Worm (Caenorhabditis elegans) whole organism, late embryonic: ENCODE measurements around the gene nid-1.

ENCODE experiments used
- F13H6.1 ChIP-seq: sonication (generic microtip); optimal IDR thresholded peaks from 2 replicates; lab custom pipeline; 2016; ENCODE audit warnings: missing genetic modification characterization, missing compliant biosample characterization
- T23F11.4 ChIP-seq: fragments of 200-800 bp; sonication (Bioruptor generic); optimal IDR thresholded peaks from 2 replicates; lab custom pipeline; 2018; ENCODE audit warnings: mild to moderate bottlenecking, missing genetic modification characterization, missing compliant biosample characterization
- Y22D7AL.16 ChIP-seq: sonication (generic microtip); optimal IDR thresholded peaks from 2 replicates; lab custom pipeline; 2016; ENCODE audit warnings: missing genetic modification characterization, missing compliant biosample characterization
- ahr-1 ChIP-seq: sonication (generic microtip); optimal IDR thresholded peaks from 2 replicates; lab custom pipeline; 2016; ENCODE audit warnings: missing genetic modification characterization, missing compliant biosample characterization
- ceh-14 ChIP-seq: sonication (generic microtip); optimal IDR thresholded peaks from 2 replicates; lab custom pipeline; 2016; ENCODE audit warnings: missing genotype, missing genetic modification characterization, missing compliant biosample characterization
- ceh-2 ChIP-seq: sonication (generic microtip); optimal IDR thresholded peaks from 2 replicates; lab custom pipeline; 2016; ENCODE audit warnings: missing genotype, missing genetic modification characterization, missing compliant biosample characterization
- ceh-24 ChIP-seq: sonication (generic microtip); optimal IDR thresholded peaks from 2 replicates; lab custom pipeline; 2016; ENCODE audit warnings: mild to moderate bottlenecking, missing genetic modification characterization, missing compliant biosample characterization
- ceh-45 ChIP-seq: fragments of 200-800 bp; sonication (Bioruptor generic); IDR thresholded peaks from 2 replicates; pipeline ENCODE4 v1.3.6; 2022; ENCODE audit warnings: missing genetic modification reagents, missing genetic modification characterization, missing compliant biosample characterization
- ceh-48 ChIP-seq: sonication (generic microtip); optimal IDR thresholded peaks from 2 replicates; lab custom pipeline; 2016; ENCODE audit warnings: missing genetic modification characterization, inconsistent platforms, missing compliant biosample characterization
- che-1 ChIP-seq: sonication (generic microtip); optimal IDR thresholded peaks from 2 replicates; lab custom pipeline; 2016; ENCODE audit warnings: mild to moderate bottlenecking, missing genetic modification characterization, missing compliant biosample characterization
- dmd-4 ChIP-seq: sonication (generic microtip); optimal IDR thresholded peaks from 2 replicates; lab custom pipeline; 2016; ENCODE audit warnings: borderline replicate concordance, missing genetic modification characterization, missing compliant biosample characterization
- elt-2 ChIP-seq: sonication (generic microtip); optimal IDR thresholded peaks from 2 replicates; lab custom pipeline; 2016; ENCODE audit warnings: missing genetic modification reagents, missing genetic modification characterization, missing compliant biosample characterization
- eyg-1 ChIP-seq: sonication (generic microtip); optimal IDR thresholded peaks from 2 replicates; lab custom pipeline; 2016; ENCODE audit warnings: missing genotype, missing genetic modification characterization, missing compliant biosample characterization
- fkh-10 ChIP-seq: fragments of 150-350 bp; optimal IDR thresholded peaks from 2 replicates; lab custom pipeline; 2014; ENCODE audit warnings: missing biosample characterization, missing genetic modification reagents, missing genetic modification characterization
- gmeb-2 ChIP-seq: sonication (generic microtip); optimal IDR thresholded peaks from 2 replicates; lab custom pipeline; 2016; ENCODE audit warnings: missing genetic modification characterization, inconsistent platforms, missing compliant biosample characterization
- hlh-13 ChIP-seq: fragments of 200-800 bp; sonication (Bioruptor generic); optimal IDR thresholded peaks from 2 replicates; lab custom pipeline; 2018; ENCODE audit warnings: mild to moderate bottlenecking, missing genetic modification characterization, missing compliant biosample characterization
- hlh-15 ChIP-seq: sonication (generic microtip); optimal IDR thresholded peaks from 2 replicates; lab custom pipeline; 2016; ENCODE audit warnings: missing genetic modification characterization, missing compliant biosample characterization
- hlh-30 ChIP-seq: sonication (generic microtip); optimal IDR thresholded peaks from 2 replicates; lab custom pipeline; 2017; ENCODE audit warnings: antibody characterized with exemption, missing genetic modification characterization, missing compliant biosample characterization; ENCODE audit not compliant: insufficient read depth
- hlh-6 ChIP-seq: sonication (generic microtip); optimal IDR thresholded peaks from 2 replicates; lab custom pipeline; 2016; ENCODE audit warnings: missing genotype, missing genetic modification characterization, missing compliant biosample characterization
- hlh-8 ChIP-seq: sonication (generic microtip); optimal IDR thresholded peaks from 2 replicates; lab custom pipeline; 2016; ENCODE audit warnings: missing genotype, missing genetic modification characterization, missing compliant biosample characterization
- lin-11 ChIP-seq: fragments of 200-800 bp; sonication (Bioruptor generic); optimal IDR thresholded peaks from 2 replicates; lab custom pipeline; 2018; ENCODE audit warnings: mild to moderate bottlenecking, missing genetic modification characterization, missing compliant biosample characterization
- nfya-1 ChIP-seq: sonication (generic microtip); optimal IDR thresholded peaks from 2 replicates; lab custom pipeline; 2017; ENCODE audit warnings: missing genetic modification characterization, mild to moderate bottlenecking, missing compliant biosample characterization, antibody characterized with exemption, moderate library complexity
- nhr-11 ChIP-seq: fragments of 150-350 bp; optimal IDR thresholded peaks from 2 replicates; lab custom pipeline; 2014; ENCODE audit warnings: missing biosample characterization, missing genetic modification characterization
- npax-4 ChIP-seq: sonication (generic microtip); optimal IDR thresholded peaks from 2 replicates; lab custom pipeline; 2016; ENCODE audit warnings: missing genetic modification characterization, missing compliant biosample characterization
- odd-2 ChIP-seq: sonication (generic microtip); optimal IDR thresholded peaks from 2 replicates; lab custom pipeline; 2017; ENCODE audit warnings: antibody characterized with exemption, mild to moderate bottlenecking, missing genetic modification characterization, missing compliant biosample characterization
- pag-3 ChIP-seq: sonication (generic microtip); optimal IDR thresholded peaks from 2 replicates; lab custom pipeline; 2016; ENCODE audit warnings: missing compliant biosample characterization, missing genetic modification characterization, borderline replicate concordance
- pha-2 ChIP-seq: sonication (generic microtip); optimal IDR thresholded peaks from 2 replicates; lab custom pipeline; 2017; ENCODE audit warnings: mild to moderate bottlenecking, missing genetic modification characterization, missing compliant biosample characterization
- pha-4 ChIP-seq: fragments of 150-350 bp; optimal IDR thresholded peaks from 2 replicates; lab custom pipeline; 2018; ENCODE audit warnings: missing biosample characterization, missing genetic modification reagents, missing genetic modification characterization
- pros-1 ChIP-seq: fragments of 150-350 bp; optimal IDR thresholded peaks from 2 replicates; lab custom pipeline; 2014; ENCODE audit warnings: missing biosample characterization, missing genetic modification reagents, missing genetic modification characterization
- rnt-1 ChIP-seq: sonication (generic microtip); optimal IDR thresholded peaks from 2 replicates; lab custom pipeline; 2016; ENCODE audit warnings: missing genetic modification characterization, missing compliant biosample characterization
- sox-4 ChIP-seq: sonication (generic microtip); optimal IDR thresholded peaks from 2 replicates; lab custom pipeline; 2017; ENCODE audit warnings: mild to moderate bottlenecking, missing genetic modification characterization, inconsistent platforms, missing compliant biosample characterization
- syd-9 ChIP-seq: sonication (generic microtip); optimal IDR thresholded peaks from 2 replicates; lab custom pipeline; 2016; ENCODE audit warnings: mild to moderate bottlenecking, missing genetic modification characterization, moderate library complexity, missing compliant biosample characterization
- tbx-2 ChIP-seq: sonication (generic microtip); optimal IDR thresholded peaks from 2 replicates; lab custom pipeline; 2016; ENCODE audit warnings: missing genetic modification characterization, missing compliant biosample characterization
- unc-3 ChIP-seq, 2 experiments: fragments of 200-800 bp in 1 of 2; sonication (Bioruptor generic) in 1 of 2; sonication (generic microtip) in 1 of 2; conservative IDR thresholded peaks in 1 of 2; optimal IDR thresholded peaks in 1 of 2; 2 replicates each; pipeline versions ENCODE4 v1.3.6 to Lab custom; 2016 to 2022; ENCODE audit warnings: missing compliant biosample characterization in 2 of 2, missing genetic modification characterization in 2 of 2, missing genetic modification reagents in 1 of 2
- unc-55 ChIP-seq: sonication (generic microtip); optimal IDR thresholded peaks from 2 replicates; lab custom pipeline; 2017; ENCODE audit warnings: missing biosample characterization, missing genetic modification reagents, missing genetic modification characterization
- unc-86 ChIP-seq: sonication (generic microtip); optimal IDR thresholded peaks from 2 replicates; lab custom pipeline; 2016; ENCODE audit warnings: missing genetic modification characterization, missing compliant biosample characterization
- ztf-16 ChIP-seq: sonication (generic microtip); optimal IDR thresholded peaks from 2 replicates; lab custom pipeline; 2017; ENCODE audit warnings: missing genetic modification characterization, missing compliant biosample characterization

nid-1 gene

DNA sequence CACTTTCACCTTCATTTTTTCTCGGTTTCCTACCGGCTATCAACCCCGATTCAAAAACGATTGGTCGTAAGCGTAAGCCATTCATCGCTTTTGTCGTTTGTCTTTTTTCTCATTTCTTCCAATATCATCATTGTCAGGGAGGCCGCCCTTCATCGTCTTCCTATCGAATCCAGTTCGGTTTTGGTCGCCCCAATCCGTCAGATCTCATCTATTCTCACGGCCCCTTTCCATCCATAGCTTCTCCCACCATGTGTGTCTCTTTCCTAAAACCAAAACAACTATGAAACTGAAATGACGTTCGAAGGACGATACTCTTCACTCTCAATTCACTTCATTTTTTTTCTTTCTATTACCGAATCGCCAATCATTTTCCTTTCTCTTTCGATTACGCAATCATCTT, 34.1 kb upstream of the nid-1 start:
- TF ChIP-seq nhr-11 (no peak), ceh-45 (GFP tag; lab: Robert Waterston, UW) (no peak), F13H6.1 (no peak), eyg-1 (no peak), Y22D7AL.16 (tag; lab: Kevin White, UChicago) (no peak), elt-2 (tag; lab: Kevin White, UChicago) (no peak), pha-2 (tag; lab: Kevin White, UChicago) (no peak), T23F11.4 (GFP tag; lab: Kevin White, UChicago) (no peak), ceh-48 (tag; lab: Kevin White, UChicago) (no peak), unc-55 (GFP tag; lab: Kevin White, UChicago) (no peak), ceh-2 (tag; lab: Kevin White, UChicago) (no peak), syd-9 (tag; lab: Kevin White, UChicago) (no peak)

DNA sequence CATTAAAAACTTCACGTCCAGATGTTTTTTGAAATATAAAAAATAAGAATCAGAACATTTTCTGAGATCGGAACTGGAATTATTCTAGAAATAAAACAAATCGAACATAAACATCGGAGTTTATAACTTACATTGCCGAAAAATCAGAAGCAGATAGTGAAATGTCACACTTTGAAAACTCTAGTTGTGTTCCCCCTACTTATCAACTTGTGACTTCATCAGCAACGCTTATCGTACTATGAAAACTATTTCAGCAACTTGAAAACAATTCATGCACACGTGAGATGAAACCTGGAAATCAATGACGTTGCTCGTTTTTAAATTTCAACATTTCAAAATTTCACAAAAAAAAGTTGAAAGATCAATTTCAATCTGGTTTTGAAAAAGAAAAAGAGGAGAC, 33.2 kb upstream of the nid-1 start:
- TF ChIP-seq gmeb-2, result no peak
- TF ChIP-seq ceh-24 (tag; lab: Kevin White, UChicago), result no peak
- no peak for TF ChIP-seq F13H6.1
- TF ChIP-seq lin-11, result no peak
- TF ChIP-seq pha-4 (tag; lab: Kevin White, UChicago), result no peak
- no peak for TF ChIP-seq ceh-14 (tag; lab: Kevin White, UChicago)
- no peak for TF ChIP-seq pros-1 (tag; lab: Kevin White, UChicago)
- no peak for TF ChIP-seq ahr-1 (tag; lab: Kevin White, UChicago)
- TF ChIP-seq hlh-8 (tag; lab: Kevin White, UChicago), result no peak
- TF ChIP-seq rnt-1, result no peak

DNA sequence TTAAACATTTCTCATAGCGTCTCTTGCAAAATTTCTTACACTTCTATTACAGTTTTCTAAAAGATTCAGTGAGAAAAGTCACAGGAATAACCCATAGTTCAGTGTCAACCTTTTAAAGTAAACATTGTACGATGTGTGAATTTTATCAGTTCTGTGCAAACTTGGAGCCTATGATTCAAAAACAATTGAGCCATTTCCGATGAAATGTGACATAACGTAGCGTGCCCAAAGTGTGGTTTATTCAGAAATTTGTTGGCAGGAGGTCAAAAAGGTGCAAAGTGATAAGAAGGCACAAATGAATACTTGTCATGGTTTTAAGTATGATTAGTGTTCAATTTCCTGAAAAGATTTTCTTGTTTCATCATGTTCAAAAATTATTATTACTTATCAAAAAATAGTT, 32.3 kb upstream of the nid-1 start:
- TF ChIP-seq npax-4 (tag; lab: Kevin White, UChicago) (no peak), che-1 (tag; lab: Kevin White, UChicago) (no peak), hlh-15 (tag; lab: Kevin White, UChicago) (no peak), tbx-2 (tag; lab: Kevin White, UChicago) (no peak), odd-2 (tag; lab: Kevin White, UChicago) (no peak), hlh-6 (tag; lab: Kevin White, UChicago) (no peak), T23F11.4 (GFP tag; lab: Kevin White, UChicago) (no peak), hlh-30 (tag; lab: Kevin White, UChicago) (no peak), nfya-1 (no peak), sox-4 (tag; lab: Kevin White, UChicago) (no peak), fkh-10 (no peak), gmeb-2 (no peak), unc-86 (no peak), pros-1 (tag; lab: Kevin White, UChicago) (no peak), dmd-4 (tag; lab: Kevin White, UChicago) (no peak)

DNA sequence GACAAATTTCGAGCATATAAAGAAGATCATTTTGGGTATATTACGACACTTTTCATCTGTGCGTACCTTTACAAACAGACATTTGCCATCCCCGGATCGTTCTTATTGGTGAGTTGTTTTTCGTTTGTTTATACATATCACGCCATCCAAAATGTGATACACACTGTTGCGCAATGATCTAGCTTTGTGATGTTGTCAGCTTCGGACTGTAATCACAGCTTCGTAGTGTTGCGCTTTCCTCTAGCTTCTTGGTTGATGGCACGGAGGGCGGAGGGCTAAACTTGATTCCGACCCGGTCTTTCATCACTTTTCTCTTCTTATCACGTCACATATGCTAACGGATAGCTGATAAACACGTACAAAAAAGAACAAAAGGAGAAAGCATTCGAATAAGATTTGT, 30.6 kb upstream of the nid-1 start:
- TF ChIP-seq gmeb-2 (no peak), hlh-13 (GFP tag; lab: Kevin White, UChicago) (no peak), npax-4 (tag; lab: Kevin White, UChicago) (no peak), pag-3 (no peak), unc-3 (GFP tag; conservative IDR thresholded peaks at IDR 0.05; lab: Robert Waterston, UW) (no peak), unc-3 (tag; optimal IDR thresholded peaks at IDR 0.05; lab: Kevin White, UChicago) (no peak), hlh-6 (tag; lab: Kevin White, UChicago) (no peak), pha-4 (tag; lab: Kevin White, UChicago) (no peak), eyg-1 (no peak), ztf-16 (tag; lab: Kevin White, UChicago) (no peak)
